Worm (Caenorhabditis elegans) whole organism, L3 larva: ENCODE data around the gene Y62E10A.24.

ENCODE experiments used
- egl-27 ChIP-seq: sonication (generic microtip); optimal IDR thresholded peaks from 4 replicates; lab custom pipeline; 2017; ENCODE audit warnings: missing biosample characterization, missing genetic modification reagents, missing genetic modification characterization
- nhr-12 ChIP-seq: fragments of 150-350 bp; optimal IDR thresholded peaks from 2 replicates; lab custom pipeline; 2014; ENCODE audit warnings: missing biosample characterization, missing genetic modification characterization
- nhr-237 ChIP-seq: fragments of 150-350 bp; optimal IDR thresholded peaks from 2 replicates; lab custom pipeline; 2014; ENCODE audit warnings: missing biosample characterization, missing genetic modification characterization

DNA sequence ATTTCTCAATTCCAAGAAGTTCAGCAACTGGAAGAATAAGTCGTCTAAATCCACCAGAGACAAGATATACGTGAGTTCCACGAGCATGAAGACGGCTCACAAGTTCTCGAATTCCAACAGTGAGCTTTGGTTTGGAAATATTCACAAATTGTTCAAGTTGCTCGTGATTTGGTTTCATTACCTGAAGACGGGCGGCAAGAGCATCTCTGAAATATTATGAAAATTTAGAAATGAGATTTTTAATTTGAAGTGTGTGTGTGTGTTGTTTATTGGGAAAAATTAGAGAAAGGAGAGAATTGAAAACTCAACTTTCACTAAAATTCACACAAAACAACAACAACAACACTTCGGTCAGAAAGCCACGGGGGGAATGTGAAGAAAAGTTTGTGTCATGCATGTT is 20.3 kb downstream of the Y62E10A.24 start:
- no peak for TF ChIP-seq egl-27 (tag; lab: Kevin White, UChicago)
- no peak for TF ChIP-seq nhr-237 (tag; lab: Kevin White, UChicago)
- no peak for TF ChIP-seq nhr-12 (tag; lab: Kevin White, UChicago)
